Worm (Caenorhabditis elegans) whole organism, mixed stage, embryonic: ENCODE measurements around the gene T25B2.2.

Experiments used
- ces-1 ChIP-seq: fragments of 150-350 bp; optimal IDR thresholded peaks from 2 replicates; lab custom pipeline; 2014; ENCODE audit warnings: missing biosample characterization, missing genetic modification reagents, missing genetic modification characterization

Gene T25B2.2

ce11 chrX:6221097-6221496, 51.7 kb downstream of the T25B2.2 start:
- TF ChIP-seq ces-1 (GFP tag; lab: Kevin White, UChicago): no peak
